Fruit fly (Drosophila melanogaster) Kc167 (cell line): ENCODE data around the gene CG3301.

Experiments used
- Myc ChIP-seq: fragments of >200 bp; optimal IDR thresholded peaks from 2 replicates; lab custom pipeline; 2017; ENCODE audit warnings: missing external identifiers
- Sin3A ChIP-seq: fragments of >200 bp; optimal IDR thresholded peaks from 2 replicates; lab custom pipeline; 2018; ENCODE audit warnings: missing external identifiers
- h ChIP-seq: fragments of >200 bp; optimal IDR thresholded peaks from 3 replicates; lab custom pipeline; 2018; ENCODE audit warnings: missing external identifiers
- insv ChIP-seq: fragments of >200 bp; optimal IDR thresholded peaks from 3 replicates; lab custom pipeline; 2018; ENCODE audit warnings: missing external identifiers
- psq ChIP-seq: fragments of >200 bp; optimal IDR thresholded peaks from 2 replicates; lab custom pipeline; 2017; ENCODE audit warnings: missing external identifiers
- ttk ChIP-seq: sonication (Bioruptor generic); optimal IDR thresholded peaks from 2 replicates; lab custom pipeline; 2017; ENCODE audit warnings: missing external identifiers

Gene CG3301

DNA sequence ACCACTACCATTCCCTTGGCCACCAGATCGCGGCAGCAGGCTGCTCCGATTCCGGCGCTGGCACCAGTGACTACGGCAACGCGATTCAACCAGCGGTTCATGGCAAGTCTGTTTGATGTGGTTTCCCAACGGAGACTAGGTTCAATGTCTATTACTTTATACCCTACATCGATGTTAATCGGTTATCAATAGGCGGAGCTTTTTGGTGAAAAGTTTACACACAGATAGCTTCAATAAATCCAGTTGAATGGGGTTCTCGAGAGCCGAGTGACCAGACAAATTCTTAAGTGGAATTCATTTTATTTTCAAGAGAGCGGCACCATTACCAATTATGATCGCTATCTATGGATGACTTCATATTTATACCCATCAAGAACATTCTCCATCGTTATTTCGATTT, at the start of gene CG3301:
Gene CG3301 (minus strand): TSS at position 139 of the 400 bp plus-strand sequence.
- no peak for TF ChIP-seq Sin3A
- TF ChIP-seq Myc = no peak
- TF ChIP-seq psq (lab: Kevin White, UChicago) = no peak
- TF ChIP-seq ttk = no peak
- no peak for TF ChIP-seq insv

- no peak for TF ChIP-seq Sin3A
- no peak for TF ChIP-seq insv
- TF ChIP-seq psq (lab: Kevin White, UChicago) = no peak
- no peak for TF ChIP-seq ttk
- TF ChIP-seq Myc = no peak
- TF ChIP-seq h = no peak
Measured at dm6 chr3R:21319120-21319519, 43.1 kb upstream of the CG3301 start.

DNA sequence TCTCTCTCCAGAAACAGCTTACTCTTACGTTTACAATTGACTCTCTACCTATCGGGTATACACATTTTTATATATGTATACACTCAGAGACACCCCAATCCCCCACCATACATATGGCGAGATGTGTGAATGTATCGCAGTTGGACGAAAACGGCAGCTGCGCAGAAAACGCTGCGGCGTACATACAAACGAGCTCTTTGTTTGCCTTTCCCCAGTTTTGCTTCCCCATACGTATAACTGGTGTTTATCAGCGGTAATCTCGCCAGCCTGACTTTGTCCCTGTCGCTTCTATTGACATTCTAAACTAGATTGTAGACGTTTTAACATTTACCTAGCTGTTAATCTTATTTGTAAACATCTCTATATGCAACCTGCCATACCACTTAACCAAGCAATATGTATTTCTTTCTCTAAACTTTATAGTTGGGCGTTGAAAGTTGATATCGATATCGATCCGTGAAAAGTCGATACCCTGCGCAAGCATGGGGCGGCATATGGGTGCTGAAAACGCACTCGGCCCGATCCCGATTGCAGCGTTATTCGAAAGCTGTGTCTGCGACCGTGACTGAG, 21.4 kb upstream of the CG3301 start:
- TF ChIP-seq Sin3A = no peak

- TF ChIP-seq insv = no peak
- TF ChIP-seq h = no peak
- TF ChIP-seq psq (lab: Kevin White, UChicago) = no peak
- TF ChIP-seq Myc = no peak
- no peak for TF ChIP-seq Sin3A
- no peak for TF ChIP-seq ttk
Measured at dm6 chr3R:21296728-21297386, 20.8 kb upstream of the CG3301 start.

- TF ChIP-seq insv = no peak
- TF ChIP-seq Myc = no peak
- TF ChIP-seq h = no peak
- TF ChIP-seq psq (lab: Kevin White, UChicago) = no peak
- TF ChIP-seq Sin3A = no peak
- TF ChIP-seq ttk = no peak
Measured at dm6 chr3R:21296038-21296727, 20.1 kb upstream of the CG3301 start.

DNA sequence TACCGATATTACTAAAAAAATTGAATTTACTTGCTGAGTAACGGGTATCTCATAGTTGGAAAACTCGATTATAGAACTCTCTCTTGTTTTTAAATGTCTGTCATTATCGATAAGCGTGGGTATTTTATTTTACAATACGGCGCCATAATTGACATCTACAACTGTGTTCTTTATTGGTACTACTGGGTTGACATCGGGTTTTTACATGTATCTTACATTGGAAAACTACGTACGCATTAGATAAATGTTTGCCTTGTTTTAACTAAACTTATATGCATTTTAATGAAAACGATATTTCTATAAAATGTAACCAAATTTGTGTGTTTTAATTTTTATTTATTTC, 19.6 kb upstream of the CG3301 start:
- TF ChIP-seq Sin3A (no peak), insv (no peak), ttk (no peak), h (no peak), Myc (no peak), psq (lab: Kevin White, UChicago) (no peak)

DNA sequence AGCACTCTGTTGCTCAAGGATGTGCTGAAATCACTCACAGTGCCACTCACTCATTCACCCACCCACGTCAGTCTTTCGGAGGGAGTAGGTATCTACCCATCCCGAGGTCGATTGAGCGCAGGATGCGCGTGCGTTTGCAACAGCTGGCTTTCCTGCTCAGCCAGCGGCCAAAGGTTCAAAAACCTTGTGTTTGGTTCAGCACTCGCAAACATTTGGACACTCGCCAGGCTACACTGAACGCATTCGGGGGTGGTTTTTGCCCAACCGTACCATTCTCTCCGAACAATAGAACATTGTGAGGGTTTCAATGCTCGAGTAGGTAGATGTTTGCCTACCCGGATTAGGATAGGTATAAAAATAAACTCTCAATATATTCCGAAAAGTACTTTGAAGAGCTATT, 19.0 kb upstream of the CG3301 start:
- TF ChIP-seq insv = no peak
- no peak for TF ChIP-seq Sin3A
- no peak for TF ChIP-seq Myc
- TF ChIP-seq h = no peak
- no peak for TF ChIP-seq psq (lab: Kevin White, UChicago)
- TF ChIP-seq ttk = no peak

- TF ChIP-seq Sin3A = no peak
- no peak for TF ChIP-seq psq (lab: Kevin White, UChicago)
- no peak for TF ChIP-seq h
- TF ChIP-seq ttk = no peak
- no peak for TF ChIP-seq insv
Measured at dm6 chr3R:21293833-21294232, 17.8 kb upstream of the CG3301 start, which contains the start of gene SIFaR. Gene SIFaR, minus strand, starts transcription at chr3R:21293998.

- TF ChIP-seq Myc = no peak
- no peak for TF ChIP-seq Sin3A
- TF ChIP-seq insv = no peak
- TF ChIP-seq psq (lab: Kevin White, UChicago) = no peak
- no peak for TF ChIP-seq h
- TF ChIP-seq ttk = no peak
Measured at dm6 chr3R:21289071-21289613, 13.1 kb upstream of the CG3301 start.

dm6 chr3R:21288462-21288861, 12.4 kb upstream of the CG3301 start:
- no peak for TF ChIP-seq psq (lab: Kevin White, UChicago)
- TF ChIP-seq Myc = no peak
- TF ChIP-seq ttk = no peak
- TF ChIP-seq insv = no peak
- no peak for TF ChIP-seq Sin3A
- TF ChIP-seq h = no peak

DNA sequence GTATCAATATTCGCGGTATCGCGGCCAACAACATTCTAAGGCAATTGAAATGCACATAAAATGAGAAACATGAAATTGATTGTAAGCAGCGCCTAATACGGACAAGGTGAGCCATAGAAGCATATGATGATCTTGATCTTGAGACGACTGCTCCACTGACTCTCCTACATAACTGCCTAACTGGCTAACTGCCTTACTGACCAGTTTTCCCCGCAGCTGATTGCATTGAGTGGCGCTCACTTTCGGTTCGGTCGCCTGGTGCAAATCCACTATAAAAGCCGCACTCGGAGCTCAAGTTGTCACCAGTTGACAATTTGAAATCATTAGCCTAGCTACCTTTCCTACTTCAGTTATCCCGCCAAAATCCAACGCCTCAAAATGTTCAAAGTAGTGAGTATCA, 6.8 kb upstream of the CG3301 start, which contains the start of gene CG17298:
Gene CG17298 (plus strand): TSS at position 301 of the 400 bp plus-strand sequence.
- TF ChIP-seq ttk (no peak), insv (no peak), h (no peak), psq (lab: Kevin White, UChicago) (no peak), Myc (no peak), Sin3A (no peak)

DNA sequence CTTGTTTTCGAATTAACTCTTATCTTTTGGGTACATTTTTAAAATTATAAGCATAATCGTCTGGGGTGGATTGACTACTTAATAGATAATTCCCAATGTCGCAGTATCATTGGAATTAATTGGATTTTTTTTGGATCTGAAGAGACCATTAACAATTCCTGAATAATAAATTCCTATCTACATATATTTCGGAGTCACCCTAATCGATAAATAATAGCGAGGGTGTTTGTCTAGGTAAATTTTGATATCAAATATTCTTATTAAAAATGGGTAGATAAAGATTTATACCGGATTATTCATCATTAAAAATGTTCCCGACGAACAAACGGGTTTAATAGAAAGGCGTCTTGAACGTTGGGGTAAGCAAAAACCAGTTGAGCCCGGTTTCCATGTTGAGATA, 1.2 kb downstream of the CG3301 start:
- TF ChIP-seq ttk (no peak), Sin3A (no peak), insv (no peak), h (no peak), psq (lab: Kevin White, UChicago) (no peak), Myc (no peak)

- TF ChIP-seq insv (no peak), h (no peak), psq (lab: Kevin White, UChicago) (no peak), Myc (no peak), ttk (no peak), Sin3A (no peak)
Measured at dm6 chr3R:21273427-21274038, 2.5 kb downstream of the CG3301 start, which contains the start of gene CG3308. Gene CG3308, minus strand, starts transcription at chr3R:21273817.

dm6 chr3R:21271208-21271607, 4.8 kb downstream of the CG3301 start:
- TF ChIP-seq Myc (no peak), h (no peak), ttk (no peak), insv (no peak), Sin3A (no peak), psq (lab: Kevin White, UChicago) (no peak)
